Worm (Caenorhabditis elegans): ENCODE data around the gene C15C8.5.

- TF ChIP-seq him-1 (tag; optimal IDR thresholded peaks at IDR 0.05), result no peak
- TF ChIP-seq dao-5 (tag; optimal IDR thresholded peaks at IDR 0.05), result no peak
- no peak for TF ChIP-seq W03F9.2 (tag; optimal IDR thresholded peaks at IDR 0.05)
These were observed 31.4 kb upstream of the C15C8.5 start, which contains the start of gene str-178 for ce11 chrV:12716447-12716846.

Data from whole organism, L4/young adult.